Worm (Caenorhabditis elegans) whole organism, L1 larva: ENCODE data around the gene abi-1.

Experiments used
- C04F5.9 ChIP-seq: sonication (generic microtip); optimal IDR thresholded peaks from 2 replicates; lab custom pipeline; 2016; ENCODE audit warnings: missing genetic modification characterization, missing compliant biosample characterization
- C34B4.2 ChIP-seq: sonication (generic microtip); optimal IDR thresholded peaks from 2 replicates; lab custom pipeline; 2017; ENCODE audit warnings: mild to moderate bottlenecking, missing genetic modification characterization, missing compliant biosample characterization
- F16B12.6 ChIP-seq: fragments of 150-350 bp; optimal IDR thresholded peaks from 2 replicates; lab custom pipeline; 2014; ENCODE audit warnings: missing biosample characterization, missing genetic modification characterization
- Y116A8C.19 ChIP-seq: sonication (generic microtip); optimal IDR thresholded peaks from 2 replicates; lab custom pipeline; 2016; ENCODE audit warnings: missing compliant biosample characterization, missing genetic modification characterization, borderline replicate concordance
- aha-1 ChIP-seq: fragments of 150-350 bp; optimal IDR thresholded peaks from 2 replicates; lab custom pipeline; 2014; ENCODE audit warnings: missing biosample characterization, missing genetic modification characterization
- aly-2 ChIP-seq: fragments of 150-350 bp; optimal IDR thresholded peaks from 2 replicates; lab custom pipeline; 2014; ENCODE audit warnings: missing biosample characterization, missing genetic modification characterization
- blmp-1 ChIP-seq: fragments of 150-350 bp; optimal IDR thresholded peaks from 2 replicates; lab custom pipeline; 2014; ENCODE audit warnings: missing biosample characterization, missing genetic modification characterization
- ceh-63 ChIP-seq: fragments of 200-800 bp; sonication (Bioruptor generic); optimal IDR thresholded peaks from 2 replicates; lab custom pipeline; 2018; ENCODE audit warnings: mild to moderate bottlenecking, missing genetic modification characterization, missing compliant biosample characterization
- ceh-8 ChIP-seq: fragments of 200-800 bp; sonication (Bioruptor generic); optimal IDR thresholded peaks from 2 replicates; lab custom pipeline; 2018; ENCODE audit warnings: mild to moderate bottlenecking, missing genetic modification characterization, moderate library complexity, missing compliant biosample characterization
- ceh-82 ChIP-seq, 3 experiments: fragments of 150-350 bp in 1 of 3; sonication (generic microtip) in 2 of 3; optimal IDR thresholded peaks; 2 replicates each; lab custom pipeline; 2014 to 2017; ENCODE audit warnings: missing biosample characterization in 3 of 3, missing genetic modification characterization in 3 of 3
- ces-1 ChIP-seq: fragments of 150-350 bp; optimal IDR thresholded peaks from 2 replicates; lab custom pipeline; 2014; ENCODE audit warnings: missing biosample characterization, missing genetic modification reagents, missing genetic modification characterization
- efl-3 ChIP-seq: fragments of 200-800 bp; sonication (Bioruptor generic); optimal IDR thresholded peaks from 2 replicates; lab custom pipeline; 2018; ENCODE audit warnings: mild to moderate bottlenecking, missing genetic modification characterization, missing compliant biosample characterization
- fos-1 ChIP-seq: fragments of 150-350 bp; optimal IDR thresholded peaks from 2 replicates; lab custom pipeline; 2014; ENCODE audit warnings: missing biosample characterization, missing genetic modification characterization
- grh-1 ChIP-seq: fragments of 200-800 bp; sonication (Bioruptor generic); IDR thresholded peaks from 2 replicates; pipeline ENCODE4 v1.3.6; 2022; ENCODE audit warnings: missing genetic modification reagents, missing genetic modification characterization, missing compliant biosample characterization
- irx-1 ChIP-seq: sonication (generic microtip); optimal IDR thresholded peaks from 2 replicates; lab custom pipeline; 2016; ENCODE audit warnings: missing genetic modification characterization, missing compliant biosample characterization
- isw-1 ChIP-seq: fragments of 200-800 bp; sonication (Bioruptor generic); IDR thresholded peaks from 2 replicates; pipeline ENCODE4 v1.3.6; 2022; ENCODE audit warnings: missing genetic modification characterization, missing compliant biosample characterization
- lin-13 ChIP-seq: fragments of 150-350 bp; optimal IDR thresholded peaks from 2 replicates; lab custom pipeline; 2014; ENCODE audit warnings: missing biosample characterization, missing genetic modification reagents, missing genetic modification characterization
- lin-35 ChIP-seq, 2 experiments: fragments of 150-350 bp; optimal IDR thresholded peaks; 2 replicates each; lab custom pipeline; 2014; ENCODE audit warnings: missing biosample characterization in 2 of 2, missing genetic modification characterization in 2 of 2, missing genetic modification reagents in 2 of 2
- lin-39 ChIP-seq: fragments of 150-350 bp; optimal IDR thresholded peaks from 2 replicates; lab custom pipeline; 2014; ENCODE audit warnings: missing biosample characterization, missing genetic modification reagents, missing genetic modification characterization
- lir-3 ChIP-seq: sonication (generic microtip); optimal IDR thresholded peaks from 2 replicates; lab custom pipeline; 2016; ENCODE audit warnings: mild to moderate bottlenecking, missing genetic modification characterization, moderate library complexity, missing compliant biosample characterization; ENCODE audit not compliant: poor library complexity
- mab-9 ChIP-seq: fragments of 200-800 bp; sonication (Bioruptor generic); IDR thresholded peaks from 2 replicates; pipeline ENCODE4 v1.3.6; 2022; ENCODE audit warnings: missing genetic modification reagents, missing genetic modification characterization, missing compliant biosample characterization
- mdl-1 ChIP-seq, 2 experiments: fragments of 150-350 bp; optimal IDR thresholded peaks; 2 replicates each; lab custom pipeline; 2014 to 2017; ENCODE audit warnings: missing biosample characterization in 2 of 2, missing genetic modification characterization in 2 of 2, inconsistent platforms in 1 of 2
- mep-1 ChIP-seq: fragments of 150-350 bp; optimal IDR thresholded peaks from 2 replicates; lab custom pipeline; 2014; ENCODE audit warnings: missing biosample characterization, missing genetic modification characterization
- nhr-20 ChIP-seq: sonication (generic microtip); optimal IDR thresholded peaks from 2 replicates; lab custom pipeline; 2016; ENCODE audit warnings: mild to moderate bottlenecking, missing genetic modification characterization, missing compliant biosample characterization
- nhr-237 ChIP-seq: fragments of 150-350 bp; optimal IDR thresholded peaks from 2 replicates; lab custom pipeline; 2014; ENCODE audit warnings: missing biosample characterization, missing genetic modification characterization
- nhr-76 ChIP-seq: sonication (generic microtip); optimal IDR thresholded peaks from 2 replicates; lab custom pipeline; 2017; ENCODE audit warnings: missing biosample characterization, missing genetic modification characterization
- nhr-77 ChIP-seq: fragments of 150-350 bp; optimal IDR thresholded peaks from 2 replicates; lab custom pipeline; 2014; ENCODE audit warnings: missing biosample characterization, missing genetic modification characterization
- nhr-90 ChIP-seq: sonication (generic microtip); optimal IDR thresholded peaks from 2 replicates; lab custom pipeline; 2016; ENCODE audit warnings: mild to moderate bottlenecking, missing genetic modification characterization, missing compliant biosample characterization; ENCODE audit not compliant: poor library complexity
- pag-3 ChIP-seq: sonication (generic microtip); optimal IDR thresholded peaks from 2 replicates; lab custom pipeline; 2017; ENCODE audit warnings: missing genetic modification characterization, mild to moderate bottlenecking, missing compliant biosample characterization, antibody characterized with exemption, borderline replicate concordance; ENCODE audit not compliant: insufficient read depth
- pax-3 ChIP-seq: fragments of 200-800 bp; sonication (Bioruptor generic); optimal IDR thresholded peaks from 2 replicates; lab custom pipeline; 2018; ENCODE audit warnings: mild to moderate bottlenecking, missing genetic modification characterization, moderate library complexity, missing compliant biosample characterization
- pqm-1 ChIP-seq: sonication (generic microtip); optimal IDR thresholded peaks from 3 replicates; lab custom pipeline; 2017; ENCODE audit warnings: missing biosample characterization, missing genetic modification characterization
- rnt-1 ChIP-seq: sonication (generic microtip); optimal IDR thresholded peaks from 2 replicates; lab custom pipeline; 2016; ENCODE audit warnings: mild to moderate bottlenecking, missing genetic modification characterization, moderate library complexity, missing compliant biosample characterization
- snu-23 ChIP-seq: sonication (generic microtip); optimal IDR thresholded peaks from 2 replicates; lab custom pipeline; 2016; ENCODE audit warnings: missing genetic modification characterization, missing compliant biosample characterization
- sptf-1 ChIP-seq: fragments of 150-350 bp; optimal IDR thresholded peaks from 2 replicates; lab custom pipeline; 2014; ENCODE audit warnings: missing biosample characterization, missing genetic modification characterization
- tbx-2 ChIP-seq: sonication (generic microtip); optimal IDR thresholded peaks from 2 replicates; lab custom pipeline; 2016; ENCODE audit warnings: missing genetic modification characterization, missing compliant biosample characterization
- tlp-1 ChIP-seq: fragments of 150-350 bp; optimal IDR thresholded peaks from 2 replicates; lab custom pipeline; 2014; ENCODE audit warnings: missing biosample characterization, missing genetic modification characterization
- unc-130 ChIP-seq: fragments of 150-350 bp; optimal IDR thresholded peaks from 2 replicates; lab custom pipeline; 2017; ENCODE audit warnings: missing biosample characterization, missing genetic modification characterization, inconsistent platforms
- unc-30 ChIP-seq: sonication (generic microtip); optimal IDR thresholded peaks from 2 replicates; lab custom pipeline; 2017; ENCODE audit warnings: missing biosample characterization, missing genetic modification characterization
- xbp-1 ChIP-seq: sonication (generic microtip); optimal IDR thresholded peaks from 2 replicates; lab custom pipeline; 2016; ENCODE audit warnings: missing genetic modification characterization, missing compliant biosample characterization
- zag-1 ChIP-seq: fragments of 150-350 bp; optimal IDR thresholded peaks from 2 replicates; lab custom pipeline; 2014; ENCODE audit warnings: missing biosample characterization, missing genetic modification characterization
- ztf-11 ChIP-seq, 2 experiments: sonication (generic microtip); optimal IDR thresholded peaks; 2 replicates each; lab custom pipeline; 2016 to 2017; ENCODE audit warnings: missing genetic modification characterization in 2 of 2, missing biosample characterization in 1 of 2, missing compliant biosample characterization in 1 of 2
- ztf-4 ChIP-seq: fragments of 150-350 bp; optimal IDR thresholded peaks from 2 replicates; lab custom pipeline; 2014; ENCODE audit warnings: missing biosample characterization, missing genetic modification characterization

Gene abi-1

ce11 chrIII:5729367-5729766 is 36.8 kb upstream of the abi-1 start:
- TF ChIP-seq ztf-4: no peak
- no peak for TF ChIP-seq unc-30 (tag; lab: Kevin White, UChicago)
- TF ChIP-seq pax-3 (tag; lab: Kevin White, UChicago): no peak
- no peak for TF ChIP-seq rnt-1 (tag; lab: Kevin White, UChicago)
- TF ChIP-seq mep-1 (tag; lab: Kevin White, UChicago): no peak
- TF ChIP-seq lin-35 (GFP tag; optimal IDR thresholded peaks at IDR 0.05; lab: Kevin White, UChicago): no peak
- no peak for TF ChIP-seq ceh-63 (GFP tag; lab: Kevin White, UChicago)
- TF ChIP-seq mdl-1 (tag; optimal IDR thresholded peaks at IDR 0.05; lab: Kevin White, UChicago): no peak
- no peak for TF ChIP-seq efl-3 (GFP tag; lab: Kevin White, UChicago)
- no peak for TF ChIP-seq isw-1 (GFP tag; lab: Robert Waterston, UW)
- TF ChIP-seq aly-2 (tag; lab: Kevin White, UChicago): no peak
- no peak for TF ChIP-seq tbx-2 (tag; lab: Kevin White, UChicago)
- no peak for TF ChIP-seq C04F5.9 (tag; lab: Kevin White, UChicago)
- TF ChIP-seq Y116A8C.19: no peak
- no peak for TF ChIP-seq tlp-1 (tag; lab: Kevin White, UChicago)
- TF ChIP-seq unc-130 (tag; lab: Kevin White, UChicago): no peak
- no peak for TF ChIP-seq nhr-77 (tag; lab: Kevin White, UChicago)
- TF ChIP-seq pag-3: no peak

ce11 chrIII:5727827-5728226 is 35.3 kb upstream of the abi-1 start, which contains the start of gene egg-1:
egg-1 (plus strand) TSS chrIII:5728180.
- TF ChIP-seq pqm-1 (tag; lab: Kevin White, UChicago): no peak
- no peak for TF ChIP-seq fos-1 (tag; lab: Kevin White, UChicago)
- TF ChIP-seq nhr-76 (tag; lab: Kevin White, UChicago): no peak
- TF ChIP-seq C34B4.2 (tag; lab: Kevin White, UChicago): no peak
- TF ChIP-seq efl-3 (GFP tag; lab: Kevin White, UChicago): no peak
- TF ChIP-seq ceh-63 (GFP tag; lab: Kevin White, UChicago): no peak
- TF ChIP-seq irx-1 (tag; lab: Kevin White, UChicago): no peak
- TF ChIP-seq snu-23: no peak
- TF ChIP-seq F16B12.6 (tag; lab: Kevin White, UChicago): no peak
- no peak for TF ChIP-seq aha-1

- no peak for TF ChIP-seq ztf-11 (tag; optimal IDR thresholded peaks at IDR 0.05; lab: Kevin White, UChicago)
- TF ChIP-seq nhr-237 (tag; lab: Kevin White, UChicago): no peak
- no peak for TF ChIP-seq mab-9 (GFP tag; lab: Robert Waterston, UW)
- no peak for TF ChIP-seq ceh-8 (GFP tag; lab: Kevin White, UChicago)
- TF ChIP-seq lin-13 (GFP tag; lab: Kevin White, UChicago): no peak
- TF ChIP-seq C04F5.9 (tag; lab: Kevin White, UChicago): no peak
- no peak for TF ChIP-seq unc-130 (tag; lab: Kevin White, UChicago)
- no peak for TF ChIP-seq lin-39
- TF ChIP-seq sptf-1: no peak
- no peak for TF ChIP-seq nhr-20 (tag; lab: Kevin White, UChicago)
- TF ChIP-seq blmp-1 (tag; lab: Kevin White, UChicago): no peak
- no peak for TF ChIP-seq ces-1 (GFP tag; lab: Kevin White, UChicago)
- TF ChIP-seq zag-1 (tag; lab: Kevin White, UChicago): no peak
- no peak for TF ChIP-seq grh-1
- no peak for TF ChIP-seq ceh-82 (tag; optimal IDR thresholded peaks at IDR 0.05; lab: Kevin White, UChicago)
- no peak for TF ChIP-seq pqm-1 (tag; lab: Kevin White, UChicago)
- no peak for TF ChIP-seq nhr-90 (tag; lab: Kevin White, UChicago)
- TF ChIP-seq xbp-1 (tag; lab: Kevin White, UChicago): no peak
- TF ChIP-seq lir-3 (tag; lab: Kevin White, UChicago): no peak
Observed at ce11 chrIII:5722550-5722949, 30.0 kb upstream of the abi-1 start, which contains the start of gene wrm-1. wrm-1 (plus strand) TSS chrIII:5722850.
